Fruit fly (Drosophila melanogaster) Kc167 (cell line): Measurements from ENCODE around the gene CG4080.

Source experiments
- Myc ChIP-seq: fragments of >200 bp; optimal IDR thresholded peaks from 2 replicates; lab custom pipeline; 2017; ENCODE audit warnings: missing external identifiers
- Sin3A ChIP-seq: fragments of >200 bp; optimal IDR thresholded peaks from 2 replicates; lab custom pipeline; 2018; ENCODE audit warnings: missing external identifiers
- h ChIP-seq: fragments of >200 bp; optimal IDR thresholded peaks from 3 replicates; lab custom pipeline; 2018; ENCODE audit warnings: missing external identifiers
- insv ChIP-seq: fragments of >200 bp; optimal IDR thresholded peaks from 3 replicates; lab custom pipeline; 2018; ENCODE audit warnings: missing external identifiers
- psq ChIP-seq: fragments of >200 bp; optimal IDR thresholded peaks from 2 replicates; lab custom pipeline; 2017; ENCODE audit warnings: missing external identifiers
- ttk ChIP-seq: sonication (Bioruptor generic); optimal IDR thresholded peaks from 2 replicates; lab custom pipeline; 2017; ENCODE audit warnings: missing external identifiers

The CG4080 gene

DNA sequence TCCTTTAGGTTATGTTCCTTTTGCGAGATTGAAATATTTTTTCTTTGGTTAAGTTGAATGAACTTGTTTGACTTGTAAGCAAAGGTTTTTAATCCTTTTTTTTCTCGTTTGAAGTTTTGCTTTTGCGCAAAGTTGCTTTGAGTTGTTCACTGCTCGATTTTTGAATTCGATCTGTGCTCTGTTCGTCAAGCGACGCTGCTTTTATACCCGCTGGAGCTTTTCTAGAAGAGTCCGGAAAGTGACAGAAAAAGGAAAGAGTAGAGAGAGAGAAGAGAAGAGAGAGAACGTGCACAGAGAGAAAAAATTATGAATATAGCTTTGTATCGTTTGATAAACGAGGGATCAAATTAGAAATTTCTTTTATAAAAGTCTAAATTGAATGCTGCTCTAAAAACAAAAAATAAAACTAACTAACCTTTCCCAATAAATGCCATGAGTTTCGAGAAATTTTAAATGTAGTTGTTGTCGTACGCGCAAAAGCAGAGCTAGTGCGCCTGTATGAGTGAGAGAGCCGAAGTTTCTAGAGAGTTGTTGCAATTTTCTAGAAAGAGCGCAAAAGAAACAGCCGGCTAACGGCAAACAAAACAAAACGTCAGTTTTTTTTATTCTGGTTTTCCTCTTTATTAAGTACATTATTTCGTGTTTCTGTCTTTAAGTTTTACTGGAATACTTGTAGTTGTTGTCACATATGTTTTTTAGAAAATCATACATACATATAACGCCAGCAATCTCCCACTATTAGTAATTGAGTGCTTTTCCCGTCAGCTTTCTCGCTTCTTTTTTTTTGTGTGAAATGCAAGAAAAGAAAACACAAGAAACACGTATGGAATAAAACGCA, 21.6 kb downstream of the CG4080 start, which contains the start of gene Hsp26:
Gene Hsp26 (minus strand): TSS at position 230 of the 838 bp plus-strand sequence.
- TF ChIP-seq insv (no peak), Myc (lab: Kevin White, UChicago) (no peak)

DNA sequence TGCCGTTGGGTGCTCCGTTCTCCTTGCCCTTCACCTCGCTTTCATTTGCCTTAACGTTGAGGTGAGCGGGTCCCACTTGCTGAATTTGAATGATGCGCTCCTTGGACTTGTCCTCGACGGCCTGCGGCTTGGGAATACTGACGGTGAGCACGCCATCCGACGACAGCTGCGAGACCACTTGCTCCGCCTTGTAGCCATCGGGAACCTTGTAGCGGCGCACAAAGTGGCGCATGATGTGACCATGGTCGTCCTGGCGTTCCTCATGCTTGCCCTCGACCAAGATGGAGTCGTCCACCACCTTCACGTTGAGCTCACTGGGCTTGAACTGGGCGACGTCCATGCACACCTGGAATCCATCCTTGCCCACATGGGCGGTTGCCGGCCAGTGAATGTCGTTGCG, 22.5 kb downstream of the CG4080 start:
- TF ChIP-seq Myc (lab: Kevin White, UChicago), result no peak
- TF ChIP-seq psq (lab: Kevin White, UChicago), result no peak
- no peak for TF ChIP-seq ttk (lab: Kevin White, UChicago)
- no peak for TF ChIP-seq Sin3A (lab: Kevin White, UChicago)
- no peak for TF ChIP-seq insv
- TF ChIP-seq h (lab: Kevin White, UChicago), result no peak

DNA sequence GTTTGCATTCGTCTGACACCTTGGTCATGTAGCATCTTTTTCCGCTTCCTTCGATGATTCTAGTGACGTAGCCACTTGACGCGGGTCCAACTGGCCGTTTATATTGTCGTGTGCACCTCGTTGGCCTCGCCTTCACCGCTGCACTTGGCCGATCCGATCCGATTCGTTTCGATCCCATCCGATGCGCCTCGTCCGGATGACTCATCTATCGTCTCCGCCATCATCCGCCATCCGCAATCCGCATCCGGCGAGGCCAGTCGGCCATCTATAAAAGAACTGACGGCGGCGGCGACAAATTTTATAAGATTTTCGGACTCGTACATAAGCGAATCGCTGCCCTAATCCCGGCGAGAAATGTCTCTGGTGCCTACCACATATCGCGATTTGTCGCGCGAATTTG, 23.9 kb downstream of the CG4080 start, which contains the start of gene CG4461:
Gene CG4461 (plus strand): TSS at position 301 of the 400 bp plus-strand sequence.
- TF ChIP-seq Myc (lab: Kevin White, UChicago), result no peak
- TF ChIP-seq ttk (lab: Kevin White, UChicago), result no peak
- no peak for TF ChIP-seq psq (lab: Kevin White, UChicago)
- no peak for TF ChIP-seq h (lab: Kevin White, UChicago)

DNA sequence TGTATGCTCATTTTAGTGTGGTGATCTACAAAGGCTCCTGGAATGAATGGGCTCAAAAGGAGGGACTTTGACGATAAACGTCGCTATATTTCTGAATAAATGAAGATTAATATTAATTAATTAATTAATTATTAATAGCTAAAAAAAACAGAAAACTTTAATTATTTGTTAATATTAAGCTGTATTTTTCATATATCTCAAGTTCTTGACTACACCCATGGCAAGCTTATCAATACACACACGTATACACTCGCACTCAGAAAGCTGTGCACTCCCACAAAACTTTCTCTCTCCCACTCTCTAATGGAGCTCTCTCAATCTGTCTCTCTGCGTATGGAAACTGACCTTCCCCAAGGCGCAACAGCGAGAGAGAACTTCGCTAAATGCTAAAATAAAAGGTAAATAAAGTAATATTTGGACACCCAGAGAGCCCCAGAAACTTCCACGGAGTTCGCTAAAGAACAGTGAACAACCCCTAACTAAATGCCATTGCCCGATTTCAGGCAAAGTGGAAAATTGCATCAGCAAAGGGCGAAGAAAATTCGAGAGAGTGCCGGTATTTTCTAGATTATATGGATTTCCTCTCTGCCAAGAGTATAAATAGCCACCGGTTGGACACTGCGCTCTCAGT, 25.5 kb downstream of the CG4080 start:
- TF ChIP-seq psq (lab: Kevin White, UChicago) (no peak), Myc (lab: Kevin White, UChicago) (no peak), h (lab: Kevin White, UChicago) (no peak), insv (no peak), Sin3A (lab: Kevin White, UChicago) (no peak), ttk (lab: Kevin White, UChicago) (no peak)

DNA sequence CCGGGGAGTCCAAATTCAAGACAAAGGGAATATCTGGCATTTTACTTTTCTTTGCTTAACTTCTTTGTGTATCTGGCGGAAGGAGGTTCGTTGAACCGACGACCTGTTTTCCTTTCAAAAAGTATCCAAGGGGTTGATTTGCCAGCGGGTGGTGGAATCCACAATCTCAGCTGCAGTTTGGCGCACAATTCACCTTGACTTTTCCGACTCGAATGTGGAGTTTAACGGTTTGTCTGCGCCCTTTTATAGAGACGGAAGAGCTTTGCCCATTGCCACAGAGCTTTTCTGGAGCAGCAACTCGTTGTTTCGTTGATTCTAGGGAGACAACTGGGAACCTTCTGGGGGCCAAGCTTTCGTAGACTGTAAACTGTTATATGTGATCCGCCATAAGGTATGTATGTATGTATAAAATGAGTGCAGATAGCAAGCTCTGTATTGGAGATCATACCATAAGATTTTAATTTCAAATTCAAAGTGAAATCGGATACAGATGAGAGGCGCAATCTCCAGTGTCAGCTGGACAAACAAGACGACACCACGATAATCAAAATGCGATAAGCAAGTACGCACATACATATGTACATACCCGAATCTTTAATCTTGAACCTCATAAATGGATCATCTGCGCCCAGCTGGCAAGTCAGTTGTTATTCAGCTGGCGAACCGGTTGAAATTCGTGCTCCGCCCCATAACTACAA, 26.6 kb downstream of the CG4080 start, which contains the start of the genes Hsp67Bc, CG4456 and Hsp22:
Gene Hsp67Bc (minus strand): TSS at position 220 of the 698 bp plus-strand sequence.
Gene CG4456 (plus strand): TSS at position 445 of the 698 bp plus-strand sequence.
Gene Hsp22 (plus strand): TSS at position 654 of the 698 bp plus-strand sequence.
- TF ChIP-seq psq (lab: Kevin White, UChicago), result no peak
- TF ChIP-seq Myc (lab: Kevin White, UChicago), result no peak
- TF ChIP-seq Sin3A (lab: Kevin White, UChicago), result no peak
- no peak for TF ChIP-seq insv
- TF ChIP-seq ttk (lab: Kevin White, UChicago), result no peak
- TF ChIP-seq h (lab: Kevin White, UChicago), result no peak

DNA sequence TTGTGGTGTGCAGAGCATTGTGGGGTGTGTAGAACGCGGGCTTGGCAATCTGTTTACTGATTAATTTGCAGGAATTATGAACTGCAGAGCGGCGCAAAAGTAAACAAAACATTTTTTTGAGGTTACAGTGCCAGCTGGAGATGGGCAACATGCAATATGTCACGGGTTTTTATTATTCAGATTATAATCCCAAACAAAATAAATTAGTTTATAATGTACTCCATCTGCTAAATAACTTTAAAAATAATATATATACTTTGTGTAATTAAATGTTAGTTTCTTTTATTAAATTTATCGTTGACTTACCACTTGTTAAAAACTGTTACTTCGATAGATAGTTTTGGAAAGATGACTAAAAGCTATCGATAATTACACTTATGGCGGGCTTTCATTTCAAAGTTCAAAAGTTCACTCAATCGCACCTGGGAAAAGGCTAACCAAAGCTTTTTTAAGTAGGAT, 28.1 kb downstream of the CG4080 start, which contains the start of gene Fdx1:
Gene Fdx1 (minus strand): TSS at position 332 of the 459 bp plus-strand sequence.
- TF ChIP-seq h (lab: Kevin White, UChicago) (no peak), insv (no peak), Sin3A (lab: Kevin White, UChicago) (no peak), ttk (lab: Kevin White, UChicago) (no peak), psq (lab: Kevin White, UChicago) (no peak), Myc (lab: Kevin White, UChicago) (no peak)

DNA sequence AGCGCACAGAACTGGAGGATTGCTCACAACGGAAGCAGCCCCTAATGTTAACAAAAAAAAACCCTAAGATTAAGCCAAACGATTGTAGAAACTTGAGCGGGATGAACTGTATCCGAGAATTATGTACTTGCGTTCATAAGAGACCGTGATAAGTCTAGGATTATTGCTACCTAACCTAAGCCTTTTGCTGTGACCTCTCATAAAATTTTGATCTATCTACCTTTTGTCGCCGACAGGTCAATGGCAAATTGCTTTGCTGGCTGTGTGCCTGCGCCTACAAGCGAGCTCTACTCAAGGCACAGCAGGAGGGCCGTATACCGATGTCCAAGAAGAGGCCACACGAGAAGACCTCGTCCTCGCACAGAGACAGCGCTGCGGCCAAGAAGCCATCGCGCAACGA, 30.4 kb downstream of the CG4080 start:
- TF ChIP-seq insv (no peak), ttk (lab: Kevin White, UChicago) (no peak), psq (lab: Kevin White, UChicago) (no peak), Sin3A (lab: Kevin White, UChicago) (no peak), Myc (lab: Kevin White, UChicago) (no peak), h (lab: Kevin White, UChicago) (no peak)

DNA sequence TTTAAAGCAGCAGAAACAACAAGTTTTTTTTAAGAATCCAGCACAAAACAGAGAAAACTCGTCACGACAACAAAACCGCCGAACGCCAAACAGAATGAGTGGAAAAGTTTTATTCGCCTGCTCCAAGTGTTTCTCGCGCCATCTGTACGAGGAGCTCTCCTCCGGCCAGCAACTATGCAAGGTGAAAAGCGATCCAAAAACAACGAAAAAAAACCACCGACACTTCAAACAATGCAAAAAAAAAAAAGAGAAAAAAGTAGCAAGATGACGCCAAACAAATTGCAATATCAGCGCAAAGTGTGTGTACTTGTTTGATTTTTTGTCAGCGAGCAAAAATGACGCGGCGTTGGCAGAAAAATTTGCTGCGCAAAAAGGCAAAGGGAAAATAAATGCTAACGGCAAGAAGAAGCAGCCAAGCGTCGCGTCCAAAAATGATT, 31.6 kb downstream of the CG4080 start:
- TF ChIP-seq insv, result no peak
- no peak for TF ChIP-seq Myc (lab: Kevin White, UChicago)
- no peak for TF ChIP-seq psq (lab: Kevin White, UChicago)
- no peak for TF ChIP-seq Sin3A (lab: Kevin White, UChicago)
- TF ChIP-seq ttk (lab: Kevin White, UChicago), result no peak
- TF ChIP-seq h (lab: Kevin White, UChicago), result no peak

DNA sequence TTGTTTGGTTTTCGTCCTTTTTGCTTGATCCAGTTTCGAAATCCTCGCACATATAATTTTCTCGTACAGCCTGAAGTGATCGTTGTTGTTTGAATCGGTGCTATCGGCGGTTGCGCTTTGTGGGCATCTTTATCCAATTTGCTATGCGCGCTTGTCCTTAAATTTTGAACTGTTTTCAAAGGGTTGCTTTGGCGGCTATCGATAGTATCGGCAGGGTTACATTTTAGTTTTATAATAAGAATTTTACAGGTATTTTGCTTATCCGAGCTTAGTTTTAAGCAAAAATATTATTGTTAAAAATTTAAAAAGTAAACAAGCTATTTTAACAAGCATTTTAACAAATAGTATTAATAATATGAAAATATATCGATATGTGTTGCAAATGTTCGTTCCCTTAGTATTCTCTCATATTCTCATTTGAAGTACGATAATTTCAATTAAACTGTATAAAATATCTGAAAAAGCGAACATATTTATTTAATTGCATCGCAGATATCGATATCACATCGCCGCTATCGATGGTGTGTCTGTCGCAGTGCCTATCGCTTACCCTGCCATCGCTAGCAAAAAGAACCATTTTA, 32.1 kb downstream of the CG4080 start, which contains the start of the genes Klp67A and CG4452:
Gene Klp67A (minus strand): TSS at position 197 of the 581 bp plus-strand sequence.
Gene CG4452 (plus strand): TSS at position 528 of the 581 bp plus-strand sequence.
- TF ChIP-seq insv (no peak), psq (lab: Kevin White, UChicago) (peak; percentile 70)

DNA sequence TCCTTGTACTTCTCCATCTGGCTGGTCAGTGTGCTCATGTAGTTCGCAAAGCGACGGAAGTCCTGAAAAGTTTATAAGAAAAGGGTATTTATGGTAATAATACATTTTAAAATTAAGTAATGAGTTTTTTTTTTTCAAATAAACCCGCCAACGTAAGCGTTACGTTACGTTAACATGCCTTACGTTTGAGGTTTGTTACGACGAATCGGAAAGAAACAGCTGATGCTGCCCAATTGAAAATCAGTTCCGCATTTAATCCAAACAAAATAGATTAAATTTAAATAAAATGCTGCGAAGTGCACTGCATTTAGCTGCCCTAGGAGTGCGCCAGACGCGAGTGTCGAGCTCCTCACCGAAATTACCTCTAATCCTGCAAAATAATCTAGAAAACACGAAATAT, 34.9 kb downstream of the CG4080 start, which contains the start of gene mRRF1:
Gene mRRF1 (plus strand): TSS at position 220 of the 400 bp plus-strand sequence.
- TF ChIP-seq ttk (lab: Kevin White, UChicago) (no peak), insv (no peak), Sin3A (lab: Kevin White, UChicago) (no peak), Myc (lab: Kevin White, UChicago) (no peak), psq (lab: Kevin White, UChicago) (no peak), h (lab: Kevin White, UChicago) (no peak)

DNA sequence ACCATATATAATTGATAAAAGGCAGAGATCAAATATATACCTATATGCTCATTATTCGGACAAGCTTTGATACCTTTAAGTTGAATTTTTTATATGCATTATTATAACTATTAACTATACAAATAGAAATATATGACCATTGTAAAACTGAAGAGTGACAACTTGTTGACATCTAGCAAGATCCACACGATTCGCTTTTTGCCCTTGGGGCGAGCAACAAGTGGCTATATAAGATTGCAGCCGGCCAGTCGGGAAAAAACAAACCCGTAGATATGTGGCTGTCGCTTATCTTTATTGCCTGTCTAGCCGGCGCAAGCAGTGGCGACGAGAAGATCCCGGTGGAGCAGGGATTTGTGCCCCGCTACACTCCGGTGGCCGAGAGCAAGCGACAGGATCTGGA, 37.1 kb downstream of the CG4080 start, which contains the start of gene CG34456:
Gene CG34456 (plus strand): TSS at position 215 of the 400 bp plus-strand sequence.
- TF ChIP-seq ttk (lab: Kevin White, UChicago), result no peak
- no peak for TF ChIP-seq Sin3A (lab: Kevin White, UChicago)
- no peak for TF ChIP-seq insv
- TF ChIP-seq psq (lab: Kevin White, UChicago), result no peak
- TF ChIP-seq Myc (lab: Kevin White, UChicago), result no peak
- TF ChIP-seq h (lab: Kevin White, UChicago), result no peak
